Worm (Caenorhabditis elegans) whole organism, L4/young adult: ENCODE data around the gene btb-8.

Experiments used
- W03F9.2 ChIP-seq: fragments of 150-350 bp; optimal IDR thresholded peaks from 2 replicates; lab custom pipeline; 2014; ENCODE audit warnings: missing biosample characterization, missing genetic modification characterization
- dao-5 ChIP-seq: sonication (generic microtip); optimal IDR thresholded peaks from 2 replicates; lab custom pipeline; 2016; ENCODE audit warnings: missing genotype, missing genetic modification characterization, moderate library complexity, missing compliant biosample characterization
- him-1 ChIP-seq: sonication (generic microtip); optimal IDR thresholded peaks from 2 replicates; lab custom pipeline; 2016; ENCODE audit warnings: missing genotype, missing genetic modification reagents, missing genetic modification characterization, missing compliant biosample characterization

Gene btb-8

DNA sequence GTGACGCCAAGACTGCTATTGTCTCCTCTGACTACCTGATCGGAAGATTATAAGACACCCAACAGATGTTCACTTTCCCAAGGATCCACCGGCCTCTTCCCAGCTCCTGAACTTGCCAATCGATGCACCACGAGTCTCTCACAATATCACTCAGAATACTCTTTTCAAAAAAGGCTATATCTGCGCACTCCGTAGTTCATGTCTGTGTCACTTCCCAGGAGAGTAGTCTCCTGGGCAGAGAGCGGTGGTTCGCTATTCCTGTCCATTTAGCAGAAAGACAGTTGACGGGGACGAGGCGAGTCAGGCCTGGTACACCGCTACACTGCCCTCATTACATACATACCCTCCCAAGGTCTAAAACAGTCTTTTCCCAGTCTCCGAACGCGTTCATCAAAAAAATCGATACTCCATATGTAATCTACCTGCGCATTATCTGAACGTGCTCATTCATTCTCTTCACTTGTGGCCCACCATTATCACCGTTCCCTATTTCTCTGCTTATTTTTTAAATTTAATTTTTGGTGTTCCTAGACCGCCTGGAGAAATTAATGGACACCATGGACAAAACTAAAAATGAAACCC, 7.7 kb upstream of the btb-8 start, which contains the start of gene btb-6:
btb-6 (plus strand) TSS at position 532 of the 582 bp plus-strand sequence.
- TF ChIP-seq W03F9.2 (tag; lab: Kevin White, UChicago): no peak
- no peak for TF ChIP-seq dao-5 (tag; lab: Kevin White, UChicago)
- no peak for TF ChIP-seq him-1 (tag; lab: Kevin White, UChicago)

DNA sequence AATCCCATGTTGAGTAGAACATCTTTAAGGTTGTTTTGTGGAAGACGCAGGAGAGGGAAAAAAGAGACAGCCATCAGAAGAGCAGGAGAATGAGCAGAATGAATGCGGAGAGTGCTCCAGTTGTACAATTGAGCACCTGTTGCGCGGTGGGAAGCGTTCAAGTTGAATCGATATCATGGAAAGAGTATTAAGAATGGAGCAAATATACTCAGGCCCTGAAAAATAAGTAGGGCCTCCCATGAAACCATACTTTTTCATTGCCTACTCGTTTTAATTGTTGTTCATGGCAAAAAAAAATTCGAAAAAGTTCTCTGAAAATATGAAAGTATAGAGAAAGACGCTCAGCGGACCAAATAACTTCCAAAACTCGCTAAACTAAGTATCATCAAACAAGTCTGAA, 3.4 kb upstream of the btb-8 start, which contains the start of gene fbxb-48:
fbxb-48 (minus strand) TSS at position 101 of the 400 bp plus-strand sequence.
- TF ChIP-seq dao-5 (tag; lab: Kevin White, UChicago): no peak
- TF ChIP-seq W03F9.2 (tag; lab: Kevin White, UChicago): no peak
- TF ChIP-seq him-1 (tag; lab: Kevin White, UChicago): no peak

DNA sequence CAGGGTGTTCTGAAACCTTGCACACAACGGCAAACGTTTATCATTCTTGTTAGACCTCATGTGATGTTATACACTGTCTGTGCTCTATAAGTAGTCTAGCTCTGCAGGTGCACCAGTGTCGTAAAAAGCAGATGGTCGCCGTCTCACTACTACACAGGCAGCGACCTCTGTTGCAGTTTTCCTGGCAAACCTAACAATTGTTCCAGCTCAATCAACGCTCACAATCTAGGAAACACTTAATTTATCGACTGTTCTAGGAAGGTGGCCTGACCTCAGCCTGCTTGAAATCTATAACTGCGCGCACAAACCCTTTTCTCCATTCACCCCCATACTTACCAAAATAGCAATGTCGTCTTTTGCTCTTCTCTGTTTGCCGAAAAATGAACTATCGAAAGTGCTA, 1.7 kb downstream of the btb-8 start, which contains the start of gene fbxb-11:
fbxb-11 (plus strand) TSS at position 301 of the 400 bp plus-strand sequence.
- TF ChIP-seq dao-5 (tag; lab: Kevin White, UChicago): no peak
- no peak for TF ChIP-seq W03F9.2 (tag; lab: Kevin White, UChicago)
- TF ChIP-seq him-1 (tag; lab: Kevin White, UChicago): no peak

DNA sequence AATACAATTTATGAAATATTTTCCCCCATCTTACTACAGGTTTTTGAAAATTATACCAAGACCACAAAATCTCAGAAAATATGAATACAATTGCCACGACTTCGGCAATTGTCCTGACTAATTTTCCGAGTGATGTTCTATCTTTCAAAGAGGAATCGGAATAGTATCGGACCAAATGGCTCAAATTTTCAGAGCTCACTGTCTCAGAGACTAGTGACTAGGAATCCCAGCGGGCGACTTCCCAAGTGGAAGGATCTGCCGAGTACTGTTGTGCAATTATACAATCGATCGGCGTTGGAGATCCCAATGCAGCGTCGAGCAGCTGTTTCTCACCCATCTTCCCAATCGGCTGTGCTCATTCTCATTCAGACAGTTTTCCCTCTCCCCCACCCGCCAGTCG, 3.2 kb downstream of the btb-8 start, which contains the start of gene F45C12.17:
F45C12.17 (plus strand) TSS at position 377 of the 400 bp plus-strand sequence.
- TF ChIP-seq him-1 (tag; lab: Kevin White, UChicago): no peak
- no peak for TF ChIP-seq dao-5 (tag; lab: Kevin White, UChicago)
- TF ChIP-seq W03F9.2 (tag; lab: Kevin White, UChicago): no peak

DNA sequence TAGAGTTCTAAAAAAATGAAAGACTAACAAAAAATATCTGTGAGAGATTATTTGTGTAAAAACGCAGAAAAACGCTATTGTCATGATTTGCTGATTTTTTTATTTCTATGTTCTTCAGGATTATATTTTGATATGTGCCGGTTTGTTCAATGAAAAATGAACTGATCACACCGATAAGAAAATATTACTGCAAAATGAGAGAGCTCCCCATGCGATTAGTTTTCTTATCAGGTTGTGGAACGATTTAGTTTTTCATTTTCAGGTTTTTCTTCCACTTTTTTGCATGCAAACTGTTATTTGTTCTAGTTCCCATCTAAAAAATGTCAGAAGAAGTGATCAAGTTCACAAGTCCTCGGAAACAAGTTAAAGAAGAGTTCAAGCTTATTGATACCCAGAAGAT, 5.7 kb downstream of the btb-8 start, which contains the start of gene btb-9:
btb-9 (plus strand) TSS at position 254 of the 400 bp plus-strand sequence.
- no peak for TF ChIP-seq W03F9.2 (tag; lab: Kevin White, UChicago)
- TF ChIP-seq him-1 (tag; lab: Kevin White, UChicago): no peak
- TF ChIP-seq dao-5 (tag; lab: Kevin White, UChicago): no peak

DNA sequence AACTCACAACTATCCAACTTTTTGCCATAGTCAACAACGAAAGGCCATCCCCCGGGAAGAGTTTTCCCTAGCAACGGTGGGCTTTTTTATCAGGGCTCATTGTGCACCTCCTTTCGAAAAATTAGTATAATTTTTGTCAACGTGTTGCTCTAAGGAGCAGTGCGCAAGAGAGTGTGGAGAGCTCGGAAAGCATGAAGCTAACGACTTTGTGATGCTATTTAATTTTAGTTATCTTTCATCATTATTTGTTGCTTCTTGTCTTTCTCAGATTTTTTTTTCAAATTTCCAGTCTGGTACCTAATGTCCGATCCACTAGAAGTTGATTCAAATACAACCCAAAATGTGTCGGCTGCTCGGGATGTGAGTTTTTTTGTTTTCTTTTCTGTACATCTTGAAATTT, 7.5 kb downstream of the btb-8 start, which contains the start of gene ceh-81:
ceh-81 (plus strand) TSS at position 301 of the 400 bp plus-strand sequence.
- TF ChIP-seq him-1 (tag; lab: Kevin White, UChicago) (no peak), W03F9.2 (tag; lab: Kevin White, UChicago) (no peak), dao-5 (tag; lab: Kevin White, UChicago) (no peak)

DNA sequence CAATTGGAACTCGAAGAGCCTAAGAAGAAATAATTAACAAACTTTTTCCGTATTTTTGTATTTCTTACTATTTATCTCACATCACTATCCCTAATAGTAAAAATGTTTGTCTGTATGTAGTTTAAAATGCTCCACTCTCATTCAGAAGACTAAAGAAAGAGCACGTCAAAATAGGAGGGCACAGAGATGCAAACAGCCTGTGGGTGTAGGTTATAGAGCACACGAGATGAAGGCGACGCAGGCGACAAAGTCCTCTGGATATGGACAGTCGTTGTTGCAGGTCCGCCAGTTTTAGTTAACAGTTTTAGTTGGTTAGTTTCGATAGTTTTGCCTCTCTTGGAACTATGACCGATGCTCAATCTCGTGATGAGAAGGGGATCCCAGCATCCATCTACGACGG, 9.4 kb downstream of the btb-8 start, which contains the start of gene ceh-82:
ceh-82 (plus strand) TSS at position 301 of the 400 bp plus-strand sequence.
- TF ChIP-seq him-1 (tag; lab: Kevin White, UChicago) (no peak), W03F9.2 (tag; lab: Kevin White, UChicago) (no peak), dao-5 (tag; lab: Kevin White, UChicago) (no peak)

DNA sequence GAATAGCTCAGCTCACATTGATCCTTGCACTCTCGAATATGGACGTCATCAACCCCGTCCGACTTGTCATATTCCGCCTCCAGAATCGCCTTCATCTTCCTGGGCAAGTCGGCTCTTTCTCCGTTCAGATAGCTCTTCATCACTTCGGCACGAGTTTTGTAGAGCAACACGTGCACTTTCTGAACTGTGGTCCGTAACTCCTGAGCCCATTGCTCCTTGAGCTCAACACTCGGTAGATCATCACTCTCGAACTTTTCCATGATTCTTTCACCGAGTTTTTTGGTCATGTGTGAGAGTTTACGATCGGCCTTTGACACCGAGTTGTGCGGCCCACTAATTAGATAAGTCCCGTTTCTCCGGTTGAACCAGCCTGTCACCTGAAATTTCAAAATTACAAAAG, 12.6 kb downstream of the btb-8 start:
- no peak for TF ChIP-seq W03F9.2 (tag; lab: Kevin White, UChicago)
- no peak for TF ChIP-seq dao-5 (tag; lab: Kevin White, UChicago)
- no peak for TF ChIP-seq him-1 (tag; lab: Kevin White, UChicago)

DNA sequence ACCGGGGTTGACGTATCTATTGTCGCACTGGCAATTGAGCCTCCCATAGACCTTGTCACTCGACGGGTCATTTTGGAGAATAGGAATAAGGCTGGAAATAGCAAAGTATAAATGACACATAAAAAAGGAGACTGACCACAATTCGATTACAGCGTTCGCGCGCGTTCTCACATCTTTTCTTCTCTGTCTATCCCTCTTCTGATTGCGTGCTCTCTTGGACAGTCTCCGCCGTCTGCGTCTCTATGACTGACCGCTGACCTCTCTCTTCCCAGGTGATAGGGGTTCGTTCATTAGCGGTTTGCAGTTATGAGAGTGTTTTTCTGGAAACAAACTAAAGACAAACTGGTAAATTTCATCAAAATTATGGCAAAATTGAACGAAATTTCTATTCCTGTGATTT, 13.8 kb downstream of the btb-8 start, which contains the start of gene ceh-83:
ceh-83 (minus strand) TSS at position 181 of the 400 bp plus-strand sequence.
- no peak for TF ChIP-seq dao-5 (tag; lab: Kevin White, UChicago)
- TF ChIP-seq him-1 (tag; lab: Kevin White, UChicago): no peak
- no peak for TF ChIP-seq W03F9.2 (tag; lab: Kevin White, UChicago)

DNA sequence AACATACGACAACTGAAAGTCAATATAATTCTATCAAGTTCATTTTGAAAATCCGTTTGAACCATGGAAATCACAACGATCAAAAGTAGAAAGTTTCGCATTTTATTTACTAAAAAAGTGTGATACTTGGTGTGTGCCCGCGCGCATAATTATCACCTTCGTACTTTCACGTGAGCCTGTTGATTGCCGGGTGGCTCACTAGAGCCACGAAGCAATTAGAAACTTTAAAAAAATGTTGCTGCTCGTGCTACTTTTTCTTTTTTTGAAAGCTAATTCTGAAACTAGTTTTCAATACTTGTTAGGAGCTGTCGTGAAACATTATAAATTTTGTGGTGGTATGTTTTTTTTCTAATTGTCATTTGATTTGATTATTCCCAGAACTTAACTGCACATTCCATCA, 16.3 kb downstream of the btb-8 start, which contains the start of the genes irld-9 and irld-33:
irld-9 (minus strand) TSS at position 101 of the 400 bp plus-strand sequence.
irld-33 (plus strand) TSS at position 209 of the 400 bp plus-strand sequence.
- TF ChIP-seq W03F9.2 (tag; lab: Kevin White, UChicago): no peak
- TF ChIP-seq him-1 (tag; lab: Kevin White, UChicago): no peak
- no peak for TF ChIP-seq dao-5 (tag; lab: Kevin White, UChicago)

DNA sequence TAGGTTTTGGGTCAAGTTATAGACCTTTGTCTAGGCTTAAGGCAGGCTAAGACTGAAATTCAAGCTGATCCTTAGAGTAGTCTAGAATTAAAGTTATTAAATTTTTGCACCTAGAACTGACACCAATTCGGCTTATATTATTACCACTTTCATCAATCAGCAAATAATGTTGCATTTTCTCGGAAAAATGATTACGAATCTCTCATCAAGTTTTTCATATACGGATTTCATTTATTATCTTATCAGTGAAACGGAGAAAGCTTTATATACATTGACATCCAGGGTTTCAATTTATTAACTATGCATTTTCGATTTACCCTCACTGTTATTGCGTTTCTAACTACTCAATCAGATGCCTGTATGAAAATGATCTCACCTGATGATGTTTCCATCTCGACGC, 18.7 kb downstream of the btb-8 start, which contains the start of gene K07G6.1:
K07G6.1 (plus strand) TSS at position 301 of the 400 bp plus-strand sequence.
- TF ChIP-seq W03F9.2 (tag; lab: Kevin White, UChicago) (no peak), him-1 (tag; lab: Kevin White, UChicago) (no peak), dao-5 (tag; lab: Kevin White, UChicago) (no peak)

DNA sequence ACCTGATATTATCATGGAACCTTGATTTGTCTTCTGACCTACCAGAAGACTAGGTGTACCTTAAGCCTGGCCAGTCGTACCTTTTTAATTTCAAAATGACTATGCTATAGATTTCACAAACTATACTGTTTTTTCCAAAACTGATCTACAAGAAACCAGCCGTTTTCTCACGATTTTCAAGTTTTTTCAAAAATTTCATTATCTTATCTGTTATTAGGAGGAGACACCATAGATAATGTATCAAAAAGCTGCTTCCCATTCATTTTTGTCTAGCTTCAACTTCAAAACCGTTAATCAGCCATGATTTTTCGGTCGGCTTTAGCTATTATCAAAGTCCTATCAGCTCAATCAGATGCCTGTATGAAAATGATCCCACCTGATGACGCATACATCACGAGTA, 20.0 kb downstream of the btb-8 start, which contains the start of gene F36H5.12:
F36H5.12 (plus strand) TSS at position 301 of the 400 bp plus-strand sequence.
- no peak for TF ChIP-seq him-1 (tag; lab: Kevin White, UChicago)
- TF ChIP-seq dao-5 (tag; lab: Kevin White, UChicago): no peak
- TF ChIP-seq W03F9.2 (tag; lab: Kevin White, UChicago): no peak

DNA sequence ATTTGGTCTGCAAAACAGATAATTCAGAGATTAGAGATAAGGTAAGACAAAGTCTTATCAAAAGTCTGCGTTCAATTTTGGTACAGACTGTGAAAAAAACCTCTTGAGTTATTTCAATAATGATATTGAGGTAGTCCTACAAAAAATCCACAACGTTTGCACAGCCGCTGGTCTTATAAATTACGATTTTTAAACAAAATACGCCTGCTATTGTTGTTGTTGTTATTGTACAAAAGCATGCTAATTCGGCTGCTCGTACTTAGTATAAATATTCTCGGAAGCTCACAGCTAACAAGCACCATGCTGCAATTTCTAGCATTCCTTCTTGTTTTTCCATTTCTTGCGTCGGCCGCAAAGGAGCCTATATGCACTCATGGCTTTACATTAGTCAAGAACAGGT, 21.6 kb downstream of the btb-8 start, which contains the start of gene clec-19:
clec-19 (plus strand) TSS at position 301 of the 400 bp plus-strand sequence.
- TF ChIP-seq dao-5 (tag; lab: Kevin White, UChicago) (no peak), him-1 (tag; lab: Kevin White, UChicago) (no peak), W03F9.2 (tag; lab: Kevin White, UChicago) (no peak)
